Fruit fly (Drosophila melanogaster): ENCODE measurements around the gene ear.

ear gene

dm6 chr3R:15330472-15330871, 9.9 kb downstream of the ear start, which contains the start of gene mRpL9 (continued):
- TF ChIP-seq ato (GFP tag; IDR thresholded peaks at IDR 0.05; ENCODE audit: partially characterized antibody) = no peak
- TF ChIP-seq Dip2 (GFP tag; IDR thresholded peaks at IDR 0.05) = no peak
- TF ChIP-seq CG1529 (GFP tag; optimal IDR thresholded peaks at IDR 0.05) = no peak
- no peak for TF ChIP-seq Doc2 (GFP tag; IDR thresholded peaks at IDR 0.05)
- TF ChIP-seq CG6175 (GFP tag; IDR thresholded peaks at IDR 0.05) = no peak
- TF ChIP-seq Usf (GFP tag; optimal IDR thresholded peaks at IDR 0.05) = no peak
- no peak for TF ChIP-seq Eip74EF (GFP tag; optimal IDR thresholded peaks at IDR 0.05)
- TF ChIP-seq aop (GFP tag; IDR thresholded peaks at IDR 0.05) = no peak
- TF ChIP-seq CG14050 (GFP tag; IDR thresholded peaks at IDR 0.05) = no peak
- TF ChIP-seq wor (GFP tag; IDR thresholded peaks at IDR 0.05) = no peak
- no peak for TF ChIP-seq prd (optimal IDR thresholded peaks at IDR 0.05)
- TF ChIP-seq prd (GFP tag; IDR thresholded peaks at IDR 0.05) = no peak; the same call in 2 of the 3 replicates
- peak; percentile 28 for TF ChIP-seq lilli (GFP tag; optimal IDR thresholded peaks at IDR 0.05)
- peak; percentile 44; the same call in 1 of the 3 replicates for TF ChIP-seq knrl (GFP tag; IDR thresholded peaks at IDR 0.05; ENCODE audit: partially characterized antibody)
- no peak for TF ChIP-seq gem (tag; optimal IDR thresholded peaks at IDR 0.05)
- TF ChIP-seq ERR (GFP tag; optimal IDR thresholded peaks at IDR 0.05) = no peak
- no peak for TF ChIP-seq lov (optimal IDR thresholded peaks at IDR 0.05)
- no peak for TF ChIP-seq lov (GFP tag; IDR thresholded peaks at IDR 0.05)
- TF ChIP-seq NC2α (GFP tag; optimal IDR thresholded peaks at IDR 0.05) = no peak
- TF ChIP-seq ara (GFP tag; IDR thresholded peaks at IDR 0.05) = no peak
- TF ChIP-seq hbn (GFP tag; IDR thresholded peaks at IDR 0.05; ENCODE audit: partially characterized antibody) = no peak
- TF ChIP-seq CG42726 (GFP tag; IDR thresholded peaks at IDR 0.05; ENCODE audit: partially characterized antibody) = no peak
- peak; percentile 10 for TF ChIP-seq zf30C (GFP tag; optimal IDR thresholded peaks at IDR 0.05)
- no peak for TF ChIP-seq CG6254 (GFP tag; optimal IDR thresholded peaks at IDR 0.05)
- TF ChIP-seq nau (GFP tag; optimal IDR thresholded peaks at IDR 0.05) = no peak
- TF ChIP-seq Ssrp (tag; optimal IDR thresholded peaks at IDR 0.05) = no peak
- no peak for TF ChIP-seq dati (GFP tag; IDR thresholded peaks at IDR 0.05)
- no peak for TF ChIP-seq jigr1 (GFP tag; IDR thresholded peaks at IDR 0.05)
- no peak for TF ChIP-seq Atf-2 (GFP tag; optimal IDR thresholded peaks at IDR 0.05)
- no peak for TF ChIP-seq Xbp1 (GFP tag; optimal IDR thresholded peaks at IDR 0.05)
- no peak for TF ChIP-seq HLHmδ (GFP tag; optimal IDR thresholded peaks at IDR 0.05)
- TF ChIP-seq fd96Cb (tag; optimal IDR thresholded peaks at IDR 0.05) = no peak
- no peak for TF ChIP-seq CG4820 (GFP tag; optimal IDR thresholded peaks at IDR 0.05)
- TF ChIP-seq CG13287 (GFP tag; IDR thresholded peaks at IDR 0.05; ENCODE audit: partially characterized antibody) = no peak
- TF ChIP-seq CG3281 (GFP tag; optimal IDR thresholded peaks at IDR 0.05) = no peak
- TF ChIP-seq Dfd (GFP tag; optimal IDR thresholded peaks at IDR 0.05) = no peak
- no peak for TF ChIP-seq Optix (GFP tag; IDR thresholded peaks at IDR 0.05)
- TF ChIP-seq HLH54F (GFP tag; optimal IDR thresholded peaks at IDR 0.05) = no peak
- TF ChIP-seq CrebB (tag; optimal IDR thresholded peaks at IDR 0.05) = no peak
- TF ChIP-seq schlank (tag; optimal IDR thresholded peaks at IDR 0.05) = no peak
- TF ChIP-seq hb (GFP tag; IDR thresholded peaks at IDR 0.05; ENCODE audit: partially characterized antibody) = no peak
- no peak for TF ChIP-seq ftz-f1 (GFP tag; optimal IDR thresholded peaks at IDR 0.05)
- peak; percentile 34 for TF ChIP-seq sug (tag; optimal IDR thresholded peaks at IDR 0.05)
- TF ChIP-seq nerfin-1 (tag; optimal IDR thresholded peaks at IDR 0.05) = peak; percentile 20
- TF ChIP-seq CG10543 (GFP tag; optimal IDR thresholded peaks at IDR 0.05) = no peak
- TF ChIP-seq CHES-1-like (GFP tag; optimal IDR thresholded peaks at IDR 0.05) = no peak
- TF ChIP-seq dpn (GFP tag; optimal IDR thresholded peaks at IDR 0.05) = peak in 1 of 2 experiments; percentile 34
- TF ChIP-seq CG31388 (GFP tag; optimal IDR thresholded peaks at IDR 0.05) = no peak
- TF ChIP-seq bsh (GFP tag; optimal IDR thresholded peaks at IDR 0.05) = peak in 1 of 2 experiments; percentile 7
- peak; percentile 9 for TF ChIP-seq pum (GFP tag; optimal IDR thresholded peaks at IDR 0.05)
- TF ChIP-seq Kr (GFP tag; optimal IDR thresholded peaks at IDR 0.05) = no peak
